Worm (Caenorhabditis elegans): ENCODE results near the gene cest-19.

ce11 chrX:7050290-7050689, 14.5 kb upstream of the cest-19 start, which contains the start of gene ubc-17:
- TF ChIP-seq ama-1 (optimal IDR thresholded peaks at IDR 0.05) (no peak), tbx-37 (GFP tag; conservative IDR thresholded peaks at IDR 0.05) (no peak), ceh-13 (GFP tag; optimal IDR thresholded peaks at IDR 0.05) (no peak), flt-1 (GFP tag; IDR thresholded peaks at IDR 0.05) (no peak), tra-4 (tag; optimal IDR thresholded peaks at IDR 0.05) (no peak), hmg-4 (GFP tag; optimal IDR thresholded peaks at IDR 0.05) (no peak), ceh-36 (tag; optimal IDR thresholded peaks at IDR 0.05) (no peak), B0310.2 (tag; optimal IDR thresholded peaks at IDR 0.05) (no peak), tbx-11 (GFP tag; IDR thresholded peaks at IDR 0.05) (no peak)

Measured in whole organism, early embryonic.